Fruit fly (Drosophila melanogaster): ENCODE data around the gene CG13116.

The CG13116 gene

dm6 chr2L:9692364-9693348, 37.1 kb upstream of the CG13116 start:
- no peak for TF ChIP-seq CG6791 (GFP tag; IDR thresholded peaks at IDR 0.05; ENCODE audit: partially characterized antibody)
- no peak for TF ChIP-seq CG12236 (GFP tag; optimal IDR thresholded peaks at IDR 0.05)
- peak; percentile 1 for TF ChIP-seq pnt (GFP tag; optimal IDR thresholded peaks at IDR 0.05)
- TF ChIP-seq CG6765 (GFP tag; optimal IDR thresholded peaks at IDR 0.05): no peak
- TF ChIP-seq pb (GFP tag; optimal IDR thresholded peaks at IDR 0.05): no peak
- no peak for TF ChIP-seq her (GFP tag; optimal IDR thresholded peaks at IDR 0.05)
- TF ChIP-seq CG14441 (GFP tag; IDR thresholded peaks at IDR 0.05): peak; percentile 84
- TF ChIP-seq Rx (GFP tag; IDR thresholded peaks at IDR 0.05): 0 out of 2 replicates have a peak, but pooled peaks have one; percentile 43
- no peak for TF ChIP-seq B-H2 (GFP tag; optimal IDR thresholded peaks at IDR 0.05)
- TF ChIP-seq CG13287 (GFP tag; IDR thresholded peaks at IDR 0.05; ENCODE audit: partially characterized antibody): peak; percentile 10; the same call in 1 of the 2 replicates
- peak; percentile 81 for TF ChIP-seq wdn (GFP tag; IDR thresholded peaks at IDR 0.05)
- TF ChIP-seq ap (GFP tag; IDR thresholded peaks at IDR 0.05): 0 out of 2 replicates have a peak, but pooled peaks have one; percentile 31
- TF ChIP-seq CG13775 (GFP tag; optimal IDR thresholded peaks at IDR 0.05): peak; percentile 55
- TF ChIP-seq dm (GFP tag; optimal IDR thresholded peaks at IDR 0.05): no peak
- peak in 1 of 2 experiments; percentile 45 for TF ChIP-seq bsh (GFP tag; optimal IDR thresholded peaks at IDR 0.05)
- TF ChIP-seq mld (GFP tag; IDR thresholded peaks at IDR 0.05; ENCODE audit: partially characterized antibody): no peak
- TF ChIP-seq CG14667 (GFP tag; IDR thresholded peaks at IDR 0.05): peak; percentile 81
- TF ChIP-seq CG3838 (GFP tag; optimal IDR thresholded peaks at IDR 0.05): no peak
- peak; percentile 45 for TF ChIP-seq mam (GFP tag; optimal IDR thresholded peaks at IDR 0.05)
- no peak for TF ChIP-seq Dad (GFP tag; optimal IDR thresholded peaks at IDR 0.05)
- peak; percentile 56; the same call in 2 of the 3 replicates for TF ChIP-seq ase (GFP tag; IDR thresholded peaks at IDR 0.05)
- TF ChIP-seq Lpt (GFP tag; optimal IDR thresholded peaks at IDR 0.05): no peak
- no peak for TF ChIP-seq CG4282 (GFP tag; optimal IDR thresholded peaks at IDR 0.05)
- TF ChIP-seq ssp (GFP tag; IDR thresholded peaks at IDR 0.05): peak; percentile 58
- no peak for TF ChIP-seq kni (GFP tag; optimal IDR thresholded peaks at IDR 0.05)
- no peak for TF ChIP-seq lola (GFP tag; optimal IDR thresholded peaks at IDR 0.05)
- TF ChIP-seq E2f1 (GFP tag; IDR thresholded peaks at IDR 0.05): peak; percentile 86
- no peak for TF ChIP-seq CG42726 (GFP tag; IDR thresholded peaks at IDR 0.05; ENCODE audit: partially characterized antibody)
- TF ChIP-seq CG30431 (GFP tag; optimal IDR thresholded peaks at IDR 0.05): no peak
- TF ChIP-seq CG1603 (tag; optimal IDR thresholded peaks at IDR 0.05): peak; percentile 26
- TF ChIP-seq Lim3 (GFP tag; IDR thresholded peaks at IDR 0.05): no peak
- TF ChIP-seq da (GFP tag; optimal IDR thresholded peaks at IDR 0.05): no peak
- peak; percentile 78 for TF ChIP-seq HLH3B (GFP tag; IDR thresholded peaks at IDR 0.05)
- no peak for TF ChIP-seq CG1792 (GFP tag; optimal IDR thresholded peaks at IDR 0.05)
- TF ChIP-seq pfk (GFP tag; optimal IDR thresholded peaks at IDR 0.05): no peak
- TF ChIP-seq CG3163 (GFP tag; optimal IDR thresholded peaks at IDR 0.05): no peak
- TF ChIP-seq ci (GFP tag; IDR thresholded peaks at IDR 0.05): peak; percentile 69
- TF ChIP-seq Poxn (GFP tag; IDR thresholded peaks at IDR 0.05): peak; percentile 68
- no peak for TF ChIP-seq Usf (GFP tag; optimal IDR thresholded peaks at IDR 0.05)
- peak; percentile 5 for TF ChIP-seq vfl (GFP tag; optimal IDR thresholded peaks at IDR 0.05)
- no peak for TF ChIP-seq Chrac-16 (GFP tag; optimal IDR thresholded peaks at IDR 0.05)
- peak; percentile 14 for TF ChIP-seq HmgZ (tag; optimal IDR thresholded peaks at IDR 0.05)
- peak; percentile 22 for TF ChIP-seq Bdp1 (GFP tag; optimal IDR thresholded peaks at IDR 0.05)
- TF ChIP-seq Spps (tag; optimal IDR thresholded peaks at IDR 0.05): no peak
- TF ChIP-seq CG4328 (GFP tag; optimal IDR thresholded peaks at IDR 0.05): no peak
- TF ChIP-seq pzg (GFP tag; optimal IDR thresholded peaks at IDR 0.05): no peak
- TF ChIP-seq CG6854 (GFP tag; optimal IDR thresholded peaks at IDR 0.05): peak; percentile 56
- no peak for TF ChIP-seq CG12071 (GFP tag; optimal IDR thresholded peaks at IDR 0.05)
- peak; percentile 50; the same call in 1 of the 3 replicates for TF ChIP-seq CG11093 (GFP tag; IDR thresholded peaks at IDR 0.05)
